Worm (Caenorhabditis elegans) whole organism, L4/young adult: ENCODE measurements around the gene F07G6.8.
"Not testable (repeated sequence)": the region's sequence is repeated elsewhere in the genome, so short reads cannot be mapped to it uniquely, and the experiment has no call there.

Experiments
- dao-5 ChIP-seq: sonication (generic microtip); optimal IDR thresholded peaks from 2 replicates; lab custom pipeline; 2016; ENCODE audit warnings: missing genotype, missing genetic modification characterization, moderate library complexity, missing compliant biosample characterization
- him-1 ChIP-seq: sonication (generic microtip); optimal IDR thresholded peaks from 2 replicates; lab custom pipeline; 2016; ENCODE audit warnings: missing genotype, missing genetic modification reagents, missing genetic modification characterization, missing compliant biosample characterization

- TF ChIP-seq him-1 (tag; lab: Kevin White, UChicago); dao-5: not testable (repeated sequence)
Measured at ce11 chrX:1746117-1746516, 25.9 kb upstream of the F07G6.8 start, which contains the start of gene Y75D11A.3.
